Worm (Caenorhabditis elegans): Measurements from ENCODE around the gene C35A11.3.
A peak's percentile ranks its signal among the peaks of the same experiment; 100 is the strongest.

Gene C35A11.3

DNA sequence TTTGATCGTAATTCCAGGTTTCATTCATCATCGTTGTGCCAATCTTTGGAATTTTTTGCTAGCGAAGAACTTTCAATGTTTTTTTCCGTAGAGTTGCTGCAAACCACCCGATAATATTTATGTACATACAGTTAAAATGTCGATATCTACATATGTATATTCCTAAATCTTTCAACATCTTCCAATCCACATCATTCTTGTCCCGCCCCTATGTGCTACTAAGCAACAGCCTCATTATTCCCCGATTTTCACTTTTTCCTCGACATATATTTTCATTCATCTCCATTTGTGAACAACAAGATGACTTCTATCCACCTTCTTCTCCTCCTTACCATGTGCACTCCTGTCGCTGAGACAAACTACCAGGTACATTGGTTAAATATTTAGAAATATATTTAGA is at the start of gene C35A11.3:
C35A11.3 (plus strand) TSS at position 301 of the 400 bp plus-strand sequence.
- TF ChIP-seq nhr-237 (tag; optimal IDR thresholded peaks at IDR 0.05) (no peak), alr-1 (tag; optimal IDR thresholded peaks at IDR 0.05) (no peak)

DNA sequence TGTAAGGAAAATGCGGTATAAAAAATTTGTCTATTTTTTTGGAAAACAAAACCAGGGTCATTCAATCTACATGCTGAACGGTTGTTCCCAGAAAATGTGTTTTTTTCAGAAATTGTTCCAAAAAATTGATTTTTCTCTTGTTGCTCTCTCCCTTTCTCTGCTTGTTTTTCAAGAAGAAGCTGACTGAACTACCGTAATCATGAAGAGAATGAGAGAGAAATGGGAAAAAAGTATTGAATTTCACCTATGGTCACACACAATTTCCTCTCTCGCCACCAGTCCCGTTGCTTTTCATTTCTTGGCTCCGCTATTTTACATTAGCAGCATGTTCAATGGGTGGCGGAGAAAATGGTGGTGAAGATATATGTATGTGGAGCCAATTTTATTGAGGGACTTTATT is 49.4 kb upstream of the C35A11.3 start:
- TF ChIP-seq F13H6.1 (tag; optimal IDR thresholded peaks at IDR 0.05) (peak; percentile 35), unc-62 (GFP tag; optimal IDR thresholded peaks at IDR 0.05) (no peak), lsy-2 (tag; optimal IDR thresholded peaks at IDR 0.05) (peak in 1 of 2 experiments; percentile 18), lin-39 (tag; optimal IDR thresholded peaks at IDR 0.05) (no peak), ceh-82 (tag; optimal IDR thresholded peaks at IDR 0.05) (no peak)

DNA sequence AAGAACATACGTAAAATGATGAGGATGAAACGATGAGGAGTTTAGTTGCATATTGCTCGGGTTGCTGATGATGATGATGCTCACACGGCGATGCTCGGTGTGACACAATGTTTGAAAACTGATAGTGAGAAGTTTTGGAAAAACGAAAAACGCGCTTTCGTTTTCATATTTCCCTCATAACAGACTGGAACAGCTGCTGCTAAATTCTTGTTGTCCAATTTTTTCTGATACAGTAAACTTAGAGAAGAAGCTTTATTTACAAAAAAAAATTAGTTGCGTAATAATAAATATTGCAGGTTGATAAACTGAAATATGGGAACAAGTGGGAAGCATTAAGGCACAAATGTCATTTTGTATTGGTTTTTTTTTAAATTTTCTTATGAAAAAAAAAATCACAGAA is 47.7 kb upstream of the C35A11.3 start, which contains the start of gene ceh-33:
ceh-33 (minus strand) TSS at position 101 of the 400 bp plus-strand sequence.
- TF ChIP-seq fos-1 (tag; optimal IDR thresholded peaks at IDR 0.05) (no peak), lsy-2 (tag; optimal IDR thresholded peaks at IDR 0.05) (no peak), nhr-11 (tag; optimal IDR thresholded peaks at IDR 0.05) (no peak), elt-1 (tag; optimal IDR thresholded peaks at IDR 0.05) (no peak), nhr-237 (tag; optimal IDR thresholded peaks at IDR 0.05) (no peak), ZK546.5 (tag; optimal IDR thresholded peaks at IDR 0.05) (no peak), nhr-129 (tag; optimal IDR thresholded peaks at IDR 0.05) (no peak), snpc-4 (tag; optimal IDR thresholded peaks at IDR 0.05) (no peak), mbf-1 (tag; optimal IDR thresholded peaks at IDR 0.05) (no peak), mdl-1 (tag; optimal IDR thresholded peaks at IDR 0.05) (no peak), aly-2 (tag; optimal IDR thresholded peaks at IDR 0.05) (no peak), crh-2 (tag; optimal IDR thresholded peaks at IDR 0.05) (no peak), alr-1 (tag; optimal IDR thresholded peaks at IDR 0.05) (no peak), zag-1 (tag; optimal IDR thresholded peaks at IDR 0.05) (no peak), nhr-23 (tag; optimal IDR thresholded peaks at IDR 0.05) (no peak), C34F6.9 (tag; optimal IDR thresholded peaks at IDR 0.05) (no peak), nhr-6 (tag; optimal IDR thresholded peaks at IDR 0.05) (no peak), ama-1 (optimal IDR thresholded peaks at IDR 0.05) (no peak)

DNA sequence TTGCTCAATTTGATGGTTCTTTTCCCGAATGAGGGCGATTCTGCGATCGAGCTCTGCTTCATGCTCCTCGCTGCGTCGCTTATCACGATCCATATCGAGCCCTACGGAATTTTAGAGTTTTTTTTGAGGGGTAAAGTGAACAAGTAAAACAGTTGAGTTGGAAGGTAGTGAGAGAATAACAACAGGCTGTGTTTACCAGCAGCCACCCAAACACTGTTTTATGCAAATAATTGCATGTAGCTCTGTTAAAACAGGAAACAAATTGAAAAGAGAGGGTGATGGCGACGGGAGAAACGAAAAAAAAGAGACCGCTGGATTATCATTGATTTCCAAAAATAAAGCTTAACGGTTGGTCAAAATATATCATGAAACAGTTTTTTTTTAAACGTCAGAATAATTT is 43.9 kb upstream of the C35A11.3 start, which contains the start of gene C10G8.8:
C10G8.8 (minus strand) TSS at position 101 of the 400 bp plus-strand sequence.
- TF ChIP-seq ceh-82 (tag; optimal IDR thresholded peaks at IDR 0.05) = no peak

DNA sequence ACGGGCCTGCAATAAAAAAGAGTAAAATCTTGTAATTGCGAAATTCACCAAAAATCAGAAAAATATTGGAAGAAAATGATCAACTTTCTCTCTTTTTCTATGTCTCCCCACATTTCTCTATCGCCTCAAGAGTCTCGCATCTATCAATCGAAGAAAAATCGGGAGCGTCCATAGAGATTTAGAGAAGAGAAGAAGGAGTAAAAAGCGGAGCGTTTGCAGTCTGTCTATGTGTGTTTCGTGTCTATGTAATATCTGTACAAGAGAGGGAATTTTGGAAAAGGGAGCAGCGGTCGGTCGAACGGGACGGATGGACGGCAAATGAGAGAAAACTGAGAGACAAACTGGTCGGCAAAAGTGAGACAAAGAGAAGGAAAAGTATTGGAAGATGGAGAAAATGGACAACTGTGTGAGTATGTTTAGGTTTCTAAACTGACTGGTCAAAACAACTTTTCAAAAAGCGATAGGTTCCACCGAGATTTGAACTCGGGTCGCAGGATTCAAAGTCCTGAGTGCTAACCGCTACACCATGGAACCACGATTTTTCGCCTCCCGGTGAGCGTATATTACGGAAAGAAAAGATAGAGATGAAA is 42.4 kb upstream of the C35A11.3 start:
- TF ChIP-seq sma-9 (GFP tag; optimal IDR thresholded peaks at IDR 0.05) (no peak), sma-9 (tag; optimal IDR thresholded peaks at IDR 0.05) (no peak), C34F6.9 (tag; optimal IDR thresholded peaks at IDR 0.05) (peak; percentile 42), nhr-23 (tag; optimal IDR thresholded peaks at IDR 0.05) (no peak), sma-3 (GFP tag; optimal IDR thresholded peaks at IDR 0.05) (peak; percentile 54), gmeb-1 (tag; optimal IDR thresholded peaks at IDR 0.05) (peak; percentile 19), nhr-21 (tag; optimal IDR thresholded peaks at IDR 0.05) (peak; percentile 27), snpc-4 (tag; optimal IDR thresholded peaks at IDR 0.05) (peak; percentile 9), F13H6.1 (tag; optimal IDR thresholded peaks at IDR 0.05) (peak; percentile 72), fos-1 (tag; optimal IDR thresholded peaks at IDR 0.05) (peak; percentile 40), ZK546.5 (tag; optimal IDR thresholded peaks at IDR 0.05) (no peak), nhr-10 (tag; optimal IDR thresholded peaks at IDR 0.05) (no peak), zag-1 (tag; optimal IDR thresholded peaks at IDR 0.05) (no peak), lsy-2 (tag; optimal IDR thresholded peaks at IDR 0.05) (no peak), nhr-129 (tag; optimal IDR thresholded peaks at IDR 0.05) (peak; percentile 17), mdl-1 (tag; optimal IDR thresholded peaks at IDR 0.05) (no peak), nhr-77 (tag; optimal IDR thresholded peaks at IDR 0.05) (no peak), nhr-237 (tag; optimal IDR thresholded peaks at IDR 0.05) (no peak), lin-13 (GFP tag; optimal IDR thresholded peaks at IDR 0.05) (no peak)

DNA sequence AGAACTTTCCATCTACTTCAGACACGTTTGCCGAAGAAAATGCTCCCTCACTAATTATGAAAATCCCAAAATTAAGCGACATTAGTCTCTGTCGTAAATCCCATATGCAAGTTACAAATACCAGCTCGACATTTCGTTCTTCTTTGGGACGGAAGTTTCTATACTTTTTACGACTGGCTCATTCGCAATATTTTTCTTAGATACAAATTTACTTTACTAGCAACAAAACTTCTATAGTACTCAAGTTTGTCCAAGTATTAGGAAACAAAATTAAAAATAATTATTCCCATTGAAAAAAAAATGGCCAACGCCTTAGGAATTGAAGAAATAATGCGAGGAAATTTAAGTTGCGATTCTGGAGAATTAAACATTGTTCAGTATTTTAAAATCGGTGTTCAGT is 41.3 kb upstream of the C35A11.3 start, which contains the start of gene srg-26:
srg-26 (plus strand) TSS at position 301 of the 400 bp plus-strand sequence.
- no peak for TF ChIP-seq nhr-6 (tag; optimal IDR thresholded peaks at IDR 0.05)
- TF ChIP-seq Y55F3AM.14 (GFP tag; optimal IDR thresholded peaks at IDR 0.05) = no peak
- TF ChIP-seq elt-1 (tag; optimal IDR thresholded peaks at IDR 0.05) = no peak
- no peak for TF ChIP-seq fos-1 (tag; optimal IDR thresholded peaks at IDR 0.05)
- no peak for TF ChIP-seq nhr-25 (tag; optimal IDR thresholded peaks at IDR 0.05)
- no peak for TF ChIP-seq alr-1 (tag; optimal IDR thresholded peaks at IDR 0.05)
- no peak for TF ChIP-seq egl-27 (tag; optimal IDR thresholded peaks at IDR 0.05)
- no peak for TF ChIP-seq sma-9 (GFP tag; optimal IDR thresholded peaks at IDR 0.05)
- no peak for TF ChIP-seq sma-9 (tag; optimal IDR thresholded peaks at IDR 0.05)
- TF ChIP-seq lin-11 (tag; optimal IDR thresholded peaks at IDR 0.05) = no peak
- no peak for TF ChIP-seq unc-39 (tag; optimal IDR thresholded peaks at IDR 0.05)

Data from whole organism, L2 larva.